Fruit fly (Drosophila melanogaster) whole organism, embryonic: ENCODE results near the gene prt.

ENCODE experiments used
- Ada2b ChIP-seq: fragments of 200-800 bp; sonication (Bioruptor generic); IDR thresholded peaks from 2 replicates; pipeline ENCODE4 v1.3.6; 2022; ENCODE audit warnings: missing biosample characterization, missing genetic modification characterization
- Awh ChIP-seq: fragments of 200-800 bp; sonication (Bioruptor generic); IDR thresholded peaks from 2 replicates; pipeline ENCODE4, ENCODE4 v1.3.6; 2022; ENCODE audit warnings: missing biosample characterization, missing genetic modification characterization
- B-H2 ChIP-seq: fragments of 200-800 bp; sonication (Bioruptor generic); optimal IDR thresholded peaks from 2 replicates; lab custom pipeline; 2018; ENCODE audit warnings: missing biosample characterization, mild to moderate bottlenecking, missing genetic modification characterization
- CG10543 ChIP-seq: fragments of 200-800 bp; sonication (Bioruptor generic); optimal IDR thresholded peaks from 3 replicates; lab custom pipeline; 2017; ENCODE audit warnings: missing biosample characterization, mild to moderate bottlenecking, missing genetic modification characterization, moderate library complexity
- CG10654 ChIP-seq: fragments of 200-800 bp; sonication (Bioruptor generic); optimal IDR thresholded peaks from 2 replicates; lab custom pipeline; 2016; ENCODE audit warnings: missing biosample characterization, missing genetic modification characterization
- CG12219 ChIP-seq: fragments of 200-800 bp; sonication (Bioruptor generic); optimal IDR thresholded peaks from 3 replicates; lab custom pipeline; 2018; ENCODE audit warnings: missing biosample characterization, mild to moderate bottlenecking, missing genetic modification characterization
- CG12769 ChIP-seq: fragments of 200-800 bp; sonication (Bioruptor generic); optimal IDR thresholded peaks from 2 replicates; lab custom pipeline; 2019; ENCODE audit warnings: missing biosample characterization, mild to moderate bottlenecking, missing genetic modification characterization, moderate library complexity
- CG13123 ChIP-seq: fragments of 200-800 bp; sonication (Bioruptor generic); optimal IDR thresholded peaks from 2 replicates; lab custom pipeline; 2016; ENCODE audit warnings: missing biosample characterization, missing genetic modification characterization
- CG13296 ChIP-seq: fragments of 200-800 bp; sonication (Bioruptor generic); optimal IDR thresholded peaks from 3 replicates; lab custom pipeline; 2018; ENCODE audit warnings: missing biosample characterization, mild to moderate bottlenecking, missing genetic modification characterization
- CG17912 ChIP-seq: fragments of 200-800 bp; sonication (Bioruptor generic); optimal IDR thresholded peaks from 2 replicates; lab custom pipeline; 2018; ENCODE audit warnings: missing biosample characterization, mild to moderate bottlenecking, missing genetic modification characterization
- CG18011 ChIP-seq: fragments of 200-800 bp; sonication (Bioruptor generic); optimal IDR thresholded peaks from 2 replicates; lab custom pipeline; 2017; ENCODE audit warnings: missing biosample characterization, missing genetic modification characterization, mild to moderate bottlenecking, moderate library complexity, missing genotype
- CG18262 ChIP-seq: fragments of 200-800 bp; optimal IDR thresholded peaks from 3 replicates; lab custom pipeline; 2019; ENCODE audit warnings: missing biosample characterization, mild to moderate bottlenecking, missing genetic modification characterization, moderate library complexity
- CG5180 ChIP-seq: fragments of 200-800 bp; sonication (Bioruptor generic); optimal IDR thresholded peaks from 3 replicates; lab custom pipeline; 2017; ENCODE audit warnings: missing biosample characterization, missing genetic modification characterization, mild to moderate bottlenecking, moderate library complexity, missing genetic modification reagents
- CG7271 ChIP-seq: fragments of 200-800 bp; sonication (Bioruptor generic); optimal IDR thresholded peaks from 2 replicates; lab custom pipeline; 2018; ENCODE audit warnings: missing biosample characterization, mild to moderate bottlenecking, missing genetic modification characterization, moderate library complexity
- CHES-1-like ChIP-seq: fragments of 200-800 bp; sonication (Bioruptor generic); optimal IDR thresholded peaks from 2 replicates; lab custom pipeline; 2016; ENCODE audit warnings: missing biosample characterization, missing genetic modification characterization
- CTCF ChIP-seq: fragments of 200-800 bp; sonication (Bioruptor generic); optimal IDR thresholded peaks from 2 replicates; lab custom pipeline; 2017; ENCODE audit warnings: missing biosample characterization, mild to moderate bottlenecking, missing genetic modification characterization, moderate library complexity
- Ets97D ChIP-seq: fragments of 200-800 bp; sonication (Bioruptor generic); optimal IDR thresholded peaks from 3 replicates; lab custom pipeline; 2016; ENCODE audit warnings: missing biosample characterization, missing genetic modification characterization
- Fer2 ChIP-seq: fragments of 200-800 bp; sonication (Bioruptor generic); optimal IDR thresholded peaks from 2 replicates; lab custom pipeline; 2018; ENCODE audit warnings: missing biosample characterization, mild to moderate bottlenecking, missing genetic modification characterization, moderate library complexity
- HLH3B ChIP-seq: fragments of 200-800 bp; sonication (Bioruptor generic); IDR thresholded peaks from 2 replicates; pipeline ENCODE4 v1.3.6; 2022; ENCODE audit warnings: missing biosample characterization, missing genetic modification characterization
- Hmx ChIP-seq: fragments of 200-800 bp; sonication (Bioruptor generic); optimal IDR thresholded peaks from 2 replicates; lab custom pipeline; 2016; ENCODE audit warnings: missing biosample characterization, missing genetic modification characterization
- Hr51 ChIP-seq, 2 experiments: fragments of 200-800 bp; sonication (Bioruptor generic); optimal IDR thresholded peaks; 2 replicates in 1 of 2; 3 replicates in 1 of 2; lab custom pipeline; 2016 to 2018; ENCODE audit warnings: missing biosample characterization in 2 of 2, missing genetic modification characterization in 2 of 2, mild to moderate bottlenecking in 1 of 2, moderate library complexity in 1 of 2
- Hr78 ChIP-seq, 2 experiments: fragments of 200-800 bp in 1 of 2; fragments of >200 bp in 1 of 2; sonication (Bioruptor generic) in 1 of 2; optimal IDR thresholded peaks; 2 replicates each; lab custom pipeline; 2017 to 2019; ENCODE audit warnings: missing biosample characterization in 2 of 2, missing genetic modification characterization in 2 of 2, mild to moderate bottlenecking in 1 of 2, moderate library complexity in 1 of 2
- Mrtf ChIP-seq: fragments of 200-800 bp; sonication (Bioruptor generic); IDR thresholded peaks from 3 replicates; pipeline ENCODE4 v1.3.6; 2022; ENCODE audit warnings: missing biosample characterization, missing genetic modification characterization
- Pdp1 ChIP-seq, 2 experiments: fragments of 200-800 bp; sonication (Bioruptor generic); optimal IDR thresholded peaks; 3 replicates each; lab custom pipeline; 2016; ENCODE audit warnings: missing biosample characterization in 2 of 2, missing genetic modification characterization in 2 of 2, mild to moderate bottlenecking in 1 of 2, moderate library complexity in 1 of 2
- Sox100B ChIP-seq: fragments of 200-800 bp; sonication (Bioruptor generic); optimal IDR thresholded peaks from 3 replicates; lab custom pipeline; 2018; ENCODE audit warnings: missing biosample characterization, mild to moderate bottlenecking, missing genetic modification characterization
- Sox102F ChIP-seq: fragments of 200-800 bp; sonication (Bioruptor generic); optimal IDR thresholded peaks from 2 replicates; lab custom pipeline; 2018; ENCODE audit warnings: missing biosample characterization, mild to moderate bottlenecking, missing genetic modification characterization, moderate library complexity
- Spps ChIP-seq: fragments of 200-800 bp; sonication (Bioruptor generic); optimal IDR thresholded peaks from 2 replicates; lab custom pipeline; 2018; ENCODE audit warnings: missing biosample characterization, mild to moderate bottlenecking, missing genetic modification characterization
- Ssrp ChIP-seq: fragments of 200-800 bp; sonication (Bioruptor generic); optimal IDR thresholded peaks from 2 replicates; lab custom pipeline; 2018; ENCODE audit warnings: missing biosample characterization, mild to moderate bottlenecking, missing genetic modification characterization, moderate library complexity
- ase ChIP-seq: fragments of 200-800 bp; sonication (Bioruptor generic); IDR thresholded peaks from 3 replicates; pipeline ENCODE4 v1.3.6; 2022; ENCODE audit warnings: missing biosample characterization, missing genetic modification characterization
- cas ChIP-seq: fragments of 200-800 bp; sonication (Bioruptor generic); IDR thresholded peaks from 2 replicates; pipeline ENCODE4 v1.3.6; 2022; ENCODE audit warnings: missing biosample characterization, missing genetic modification characterization
- cato ChIP-seq: fragments of 200-800 bp; sonication (Bioruptor generic); optimal IDR thresholded peaks from 2 replicates; lab custom pipeline; 2016; ENCODE audit warnings: missing biosample characterization, missing genetic modification characterization, borderline replicate concordance
- crol ChIP-seq: fragments of 200-800 bp; sonication (Bioruptor generic); IDR thresholded peaks from 2 replicates; pipeline ENCODE4 v1.3.6; 2022; ENCODE audit warnings: missing biosample characterization, missing genetic modification characterization
- danr ChIP-seq: fragments of 200-800 bp; sonication (Bioruptor generic); IDR thresholded peaks from 2 replicates; pipeline ENCODE4 v1.3.6; 2022; ENCODE audit warnings: missing biosample characterization, missing genetic modification characterization
- dmrt11E ChIP-seq: fragments of 200-800 bp; sonication (Bioruptor generic); optimal IDR thresholded peaks from 3 replicates; lab custom pipeline; 2018; ENCODE audit warnings: missing biosample characterization, mild to moderate bottlenecking, missing genetic modification characterization, moderate library complexity
- fd3F ChIP-seq: fragments of 200-800 bp; sonication (Bioruptor generic); optimal IDR thresholded peaks from 2 replicates; lab custom pipeline; 2018; ENCODE audit warnings: missing biosample characterization, mild to moderate bottlenecking, missing genetic modification characterization, moderate library complexity
- gce ChIP-seq: fragments of 200-800 bp; sonication (Bioruptor generic); IDR thresholded peaks from 3 replicates; pipeline ENCODE4 v1.3.6; 2022; ENCODE audit warnings: missing biosample characterization, missing genetic modification characterization
- klu ChIP-seq: fragments of 200-800 bp; sonication (Bioruptor generic); IDR thresholded peaks from 2 replicates; pipeline ENCODE4 v1.3.6; 2022; ENCODE audit warnings: missing biosample characterization, missing genetic modification characterization
- knrl ChIP-seq: fragments of 200-800 bp; sonication (Bioruptor generic); IDR thresholded peaks from 3 replicates; pipeline ENCODE4 v1.3.6; 2022; ENCODE audit warnings: missing biosample characterization, missing genetic modification characterization; ENCODE audit not compliant: partially characterized antibody
- luna ChIP-seq: fragments of 200-800 bp; sonication (Bioruptor generic); optimal IDR thresholded peaks from 2 replicates; lab custom pipeline; 2016; ENCODE audit warnings: missing biosample characterization, missing genetic modification characterization
- prd ChIP-seq, 3 experiments: fragments of >200 bp in 2 of 3; fragments of 200-800 bp in 1 of 3; sonication (Bioruptor generic) in 1 of 3; optimal IDR thresholded peaks in 2 of 3; IDR thresholded peaks in 1 of 3; 2 replicates in 2 of 3; 3 replicates in 1 of 3; pipeline versions ENCODE4 v1.3.6 to Lab custom; 2017 to 2022; ENCODE audit warnings: missing biosample characterization in 1 of 3, missing genetic modification characterization in 1 of 3
- scrt ChIP-seq: fragments of 200-800 bp; sonication (Bioruptor generic); optimal IDR thresholded peaks from 2 replicates; lab custom pipeline; 2018; ENCODE audit warnings: missing biosample characterization, mild to moderate bottlenecking, missing genetic modification characterization, moderate library complexity
- sens ChIP-seq: fragments of 200-800 bp; sonication (Bioruptor generic); peaks from one replicate; lab custom pipeline; 2016; ENCODE audit warnings: missing biosample characterization, missing genetic modification characterization
- slp2 ChIP-seq: fragments of 200-800 bp; sonication (Bioruptor generic); optimal IDR thresholded peaks from 2 replicates; lab custom pipeline; 2016; ENCODE audit warnings: missing biosample characterization, missing genetic modification characterization
- so ChIP-seq: fragments of 200-800 bp; sonication (Bioruptor generic); IDR thresholded peaks from 3 replicates; pipeline ENCODE4 v1.3.6; 2022; ENCODE audit warnings: missing biosample characterization, missing genetic modification characterization
- tna ChIP-seq: fragments of 200-800 bp; sonication (Bioruptor generic); IDR thresholded peaks from 2 replicates; pipeline ENCODE4 v1.3.6; 2022; ENCODE audit warnings: missing biosample characterization, missing genetic modification characterization; ENCODE audit not compliant: partially characterized antibody
- unc-4 ChIP-seq: fragments of 200-800 bp; sonication (Bioruptor generic); IDR thresholded peaks from 2 replicates; pipeline ENCODE4 v1.3.6; 2022; ENCODE audit warnings: missing biosample characterization, missing genetic modification characterization; ENCODE audit not compliant: partially characterized antibody
- wdn ChIP-seq: fragments of 200-800 bp; sonication (Bioruptor generic); IDR thresholded peaks from 2 replicates; pipeline ENCODE4 v1.3.6; 2022; ENCODE audit warnings: missing biosample characterization, missing genetic modification characterization
- zen ChIP-seq: fragments of 200-800 bp; sonication (Bioruptor generic); optimal IDR thresholded peaks from 3 replicates; lab custom pipeline; 2018; ENCODE audit warnings: missing biosample characterization, mild to moderate bottlenecking, missing genetic modification characterization, moderate library complexity

The prt gene

DNA sequence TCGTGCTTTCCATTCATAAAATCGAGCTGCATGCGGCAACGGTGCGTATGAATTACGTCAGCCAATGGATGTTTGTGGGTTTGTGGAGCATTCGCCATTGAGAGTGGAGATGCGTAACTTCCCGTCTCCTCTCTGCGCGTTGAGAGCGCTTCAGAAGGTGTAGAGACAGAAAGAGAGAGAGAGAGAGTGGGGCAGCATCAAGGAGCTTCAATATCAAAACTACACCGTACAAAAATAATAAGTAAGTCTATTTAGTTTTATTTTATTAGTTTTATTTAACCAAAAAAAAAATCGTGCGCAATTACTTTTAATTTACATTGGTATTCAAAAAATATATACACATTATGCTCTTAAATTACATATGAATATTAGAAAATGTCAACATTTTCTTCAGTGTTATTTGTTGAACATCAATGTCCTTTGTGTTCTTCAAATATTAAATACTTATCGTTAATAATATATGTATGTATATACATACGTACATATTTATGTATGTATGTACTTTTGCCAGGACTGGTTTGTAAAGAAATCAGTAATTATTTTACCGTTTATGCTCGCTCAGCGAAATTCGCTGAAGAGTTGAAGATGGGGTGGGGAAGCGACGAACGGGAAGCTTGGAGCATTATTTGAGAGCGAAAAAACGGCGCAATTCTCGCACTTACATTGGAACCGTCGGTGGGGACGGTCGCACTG, 24.0 kb upstream of the prt start, which contains the start of gene CG10365 (continued):
- TF ChIP-seq sens (peak; percentile 57), crol (peak; percentile 77), Ada2b (GFP tag; lab: Robert Waterston, UW) (peak; percentile 88), slp2 (GFP tag; lab: Kevin White, UChicago) (no peak), Fer2 (tag; lab: Kevin White, UChicago) (peak; percentile 75), prd (optimal IDR thresholded peaks at IDR 0.05; lab: Kevin White, UChicago) (no peak), prd (GFP tag; IDR thresholded peaks at IDR 0.05; lab: Robert Waterston, UW) (peak; percentile 77), B-H2 (GFP tag; lab: Kevin White, UChicago) (peak; percentile 59), CG10543 (GFP tag; lab: Kevin White, UChicago) (peak; percentile 69), zen (peak; percentile 61), Ets97D (GFP tag; lab: Kevin White, UChicago) (no peak), CG18262 (tag; lab: Kevin White, UChicago) (peak; percentile 78), CTCF (no peak), luna (GFP tag; lab: Kevin White, UChicago) (no peak), HLH3B (GFP tag; lab: Robert Waterston, UW) (peak; percentile 87), CG7271 (tag; lab: Kevin White, UChicago) (no peak), CG10654 (peak; percentile 73), CHES-1-like (GFP tag; lab: Kevin White, UChicago) (no peak), Sox102F (peak; percentile 93), cas (GFP tag; lab: Robert Waterston, UW) (0 out of 2 replicates have a peak, but pooled peaks have one; percentile 50), ase (GFP tag; lab: Robert Waterston, UW) (peak; percentile 58; the same call in 1 of the 3 replicates), gce (GFP tag; lab: Robert Waterston, UW) (peak; percentile 87; the same call in 2 of the 3 replicates), CG12219 (GFP tag; lab: Kevin White, UChicago) (peak; percentile 59), Hmx (GFP tag; lab: Kevin White, UChicago) (no peak), Mrtf (GFP tag; lab: Robert Waterston, UW) (peak; percentile 20; the same call in 1 of the 3 replicates), unc-4 (0 out of 2 replicates have a peak, but pooled peaks have one; percentile 12), CG13296 (peak; percentile 91), klu (GFP tag; lab: Robert Waterston, UW) (peak; percentile 75), Sox100B (GFP tag; lab: Kevin White, UChicago) (peak; percentile 93), Pdp1 (GFP tag; optimal IDR thresholded peaks at IDR 0.05; lab: Kevin White, UChicago) (peak in 1 of 2 experiments; percentile 96), CG12769 (tag; lab: Kevin White, UChicago) (peak; percentile 70), scrt (GFP tag; lab: Kevin White, UChicago) (peak; percentile 81), Spps (tag; lab: Kevin White, UChicago) (peak; percentile 4), Hr51 (GFP tag; optimal IDR thresholded peaks at IDR 0.05; lab: Kevin White, UChicago) (peak in 1 of 2 experiments; percentile 97), CG18011 (GFP tag; lab: Kevin White, UChicago) (peak; percentile 34), Awh (peak; percentile 61; the same call in 1 of the 2 replicates), CG17912 (GFP tag; lab: Kevin White, UChicago) (no peak), CG13123 (peak; percentile 78), dmrt11E (tag; lab: Kevin White, UChicago) (peak; percentile 26), wdn (GFP tag; lab: Robert Waterston, UW) (peak; percentile 70), fd3F (GFP tag; lab: Kevin White, UChicago) (peak; percentile 90), Ssrp (tag; lab: Kevin White, UChicago) (peak; percentile 81), tna (GFP tag; lab: Robert Waterston, UW) (no peak; the same call in 1 of the 2 replicates), cato (GFP tag; lab: Kevin White, UChicago) (peak; percentile 23), knrl (GFP tag; lab: Robert Waterston, UW) (no peak), danr (peak; percentile 50; the same call in 1 of the 2 replicates), so (GFP tag; lab: Robert Waterston, UW) (peak; percentile 79), Hr78 (GFP tag; optimal IDR thresholded peaks at IDR 0.05; lab: Kevin White, UChicago) (peak in 1 of 2 experiments; percentile 33), CG5180 (GFP tag; lab: Kevin White, UChicago) (peak; percentile 70)
